Fruit fly (Drosophila melanogaster): ENCODE data around the gene CG42597.

DNA sequence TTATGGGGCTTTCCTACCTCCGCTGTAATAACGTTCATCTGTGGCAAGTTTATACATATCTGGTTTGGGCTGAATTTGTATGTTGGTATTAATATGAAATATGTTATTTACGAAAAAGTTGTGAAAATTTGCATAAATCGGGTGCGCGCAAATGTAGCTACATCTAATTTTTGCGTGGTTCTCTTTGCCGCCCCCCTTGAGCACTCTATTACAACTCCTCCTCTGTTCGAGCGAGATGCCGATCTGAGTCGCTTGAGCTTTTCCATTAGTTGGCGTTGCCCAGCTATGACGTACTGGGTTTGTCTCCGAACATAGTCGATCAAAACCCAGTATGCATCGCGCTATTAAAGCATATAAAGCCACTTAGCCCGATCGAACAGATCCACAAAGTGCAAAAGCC, 43.5 kb upstream of the CG42597 start, which contains the start of gene CG6675:
- TF ChIP-seq psq (optimal IDR thresholded peaks at IDR 0.05) = no peak
- TF ChIP-seq CG8478 (optimal IDR thresholded peaks at IDR 0.05) = no peak
- TF ChIP-seq pan (optimal IDR thresholded peaks at IDR 0.05) = no peak
- TF ChIP-seq Dll (optimal IDR thresholded peaks at IDR 0.05) = no peak
